Fruit fly (Drosophila melanogaster): ENCODE measurements around the gene CG2260.

The CG2260 gene

dm6 chrX:8092893-8093721 is 27.8 kb downstream of the CG2260 start (continued):
- no peak for TF ChIP-seq Fer2 (tag; optimal IDR thresholded peaks at IDR 0.05)
- no peak for TF ChIP-seq Hey (tag; optimal IDR thresholded peaks at IDR 0.05)
- TF ChIP-seq CG13424 (tag; optimal IDR thresholded peaks at IDR 0.05) = no peak
- no peak for TF ChIP-seq disco-r (GFP tag; optimal IDR thresholded peaks at IDR 0.05)
- TF ChIP-seq lmd (GFP tag; IDR thresholded peaks at IDR 0.05) = 0 out of 2 replicates have a peak, but pooled peaks have one; percentile 7
- no peak for TF ChIP-seq CG11695 (GFP tag; IDR thresholded peaks at IDR 0.05)
- TF ChIP-seq CG9817 (tag; optimal IDR thresholded peaks at IDR 0.05) = no peak
- TF ChIP-seq MBD-R2 (GFP tag; IDR thresholded peaks at IDR 0.05) = no peak
- no peak for TF ChIP-seq CG1233 (GFP tag; optimal IDR thresholded peaks at IDR 0.05)
- peak; percentile 4 for TF ChIP-seq CG2678 (tag; optimal IDR thresholded peaks at IDR 0.05)
- TF ChIP-seq CG1024 (GFP tag; IDR thresholded peaks at IDR 0.05) = no peak
- peak; percentile 23 for TF ChIP-seq CG12769 (tag; optimal IDR thresholded peaks at IDR 0.05)
- TF ChIP-seq CG11723 (GFP tag; optimal IDR thresholded peaks at IDR 0.05) = no peak
- no peak for TF ChIP-seq toy (GFP tag; IDR thresholded peaks at IDR 0.05)
- TF ChIP-seq ap (GFP tag; IDR thresholded peaks at IDR 0.05) = no peak
- no peak for TF ChIP-seq CG18619 (GFP tag; optimal IDR thresholded peaks at IDR 0.05)
- no peak for TF ChIP-seq CG18476 (GFP tag; optimal IDR thresholded peaks at IDR 0.05)
- TF ChIP-seq Meics (GFP tag; optimal IDR thresholded peaks at IDR 0.05) = peak; percentile 14
- TF ChIP-seq crol (GFP tag; IDR thresholded peaks at IDR 0.05) = peak; percentile 45
- TF ChIP-seq CG13287 (GFP tag; IDR thresholded peaks at IDR 0.05; ENCODE audit: partially characterized antibody) = no peak
- TF ChIP-seq ind (GFP tag; optimal IDR thresholded peaks at IDR 0.05) = no peak
- no peak for TF ChIP-seq H2.0 (GFP tag; IDR thresholded peaks at IDR 0.05)
- TF ChIP-seq CG6254 (GFP tag; optimal IDR thresholded peaks at IDR 0.05) = no peak
- TF ChIP-seq PHDP (tag; optimal IDR thresholded peaks at IDR 0.05) = no peak
- no peak for TF ChIP-seq yki (optimal IDR thresholded peaks at IDR 0.05)
- no peak for TF ChIP-seq gcm (GFP tag; optimal IDR thresholded peaks at IDR 0.05)
- no peak for TF ChIP-seq caup (GFP tag; optimal IDR thresholded peaks at IDR 0.05; ENCODE audit: severe bottlenecking)
- 0 out of 2 replicates have a peak, but pooled peaks have one; percentile 16 for TF ChIP-seq CG9932 (GFP tag; IDR thresholded peaks at IDR 0.05)
- TF ChIP-seq CG9876 (GFP tag; optimal IDR thresholded peaks at IDR 0.05) = no peak

- TF ChIP-seq fd102C (GFP tag; optimal IDR thresholded peaks at IDR 0.05) (no peak), CG2889 (GFP tag; IDR thresholded peaks at IDR 0.05) (peak; percentile 82), Opbp (GFP tag; IDR thresholded peaks at IDR 0.05; ENCODE audit: partially characterized antibody) (no peak), Lim3 (GFP tag; IDR thresholded peaks at IDR 0.05) (peak; percentile 66; the same call in 1 of the 2 replicates), yki (optimal IDR thresholded peaks at IDR 0.05) (peak; percentile 34), CG17612 (GFP tag; IDR thresholded peaks at IDR 0.05) (peak; percentile 51; the same call in 1 of the 2 replicates), Stat92E (GFP tag; optimal IDR thresholded peaks at IDR 0.05) (peak in 1 of 3 experiments; percentile 90), mirr (GFP tag; optimal IDR thresholded peaks at IDR 0.05) (peak; percentile 77), ash1 (GFP tag; optimal IDR thresholded peaks at IDR 0.05) (peak; percentile 30), az2 (GFP tag; optimal IDR thresholded peaks at IDR 0.05) (peak; percentile 94), bowl (GFP tag; IDR thresholded peaks at IDR 0.05) (peak; percentile 64; the same call in 1 of the 2 replicates), Ets65A (GFP tag) (peak; percentile 69), aop (GFP tag; IDR thresholded peaks at IDR 0.05) (0 out of 2 replicates have a peak, but pooled peaks have one; percentile 8), CG17385 (GFP tag; optimal IDR thresholded peaks at IDR 0.05) (peak; percentile 94), Pdp1 (GFP tag; optimal IDR thresholded peaks at IDR 0.05) (peak; percentile 75 to 89), bcd (GFP tag; optimal IDR thresholded peaks at IDR 0.05) (peak; percentile 95), peb (GFP tag; IDR thresholded peaks at IDR 0.05) (peak; percentile 90), run (tag; optimal IDR thresholded peaks at IDR 0.05) (peak; percentile 94), MBD-R2 (GFP tag; IDR thresholded peaks at IDR 0.05) (peak; percentile 74), Ets97D (GFP tag; optimal IDR thresholded peaks at IDR 0.05) (peak; percentile 48), CG7372 (GFP tag; IDR thresholded peaks at IDR 0.05) (peak; percentile 92), repo (GFP tag; optimal IDR thresholded peaks at IDR 0.05) (peak; percentile 64)
These were observed 28.8 kb downstream of the CG2260 start for dm6 chrX:8092075-8092682.

Data from whole organism, embryonic.